Fruit fly (Drosophila melanogaster) whole organism, prepupa: ENCODE results near the gene CG5421.

ENCODE experiments used
- CG10631 ChIP-seq: fragments of 200-800 bp; sonication (Bioruptor generic); optimal IDR thresholded peaks from 2 replicates; lab custom pipeline; 2016; ENCODE audit warnings: missing biosample characterization, missing genetic modification characterization
- CG10669 ChIP-seq: fragments of 200-800 bp; sonication (Bioruptor generic); optimal IDR thresholded peaks from 3 replicates; lab custom pipeline; 2018; ENCODE audit warnings: missing biosample characterization, mild to moderate bottlenecking, missing genetic modification characterization, moderate library complexity
- CG11294 ChIP-seq: fragments of 200-800 bp; sonication (Bioruptor generic); IDR thresholded peaks from 2 replicates; pipeline ENCODE4 v1.3.6; 2022; ENCODE audit warnings: missing biosample characterization, missing genetic modification characterization
- CG11762 ChIP-seq: fragments of 200-800 bp; sonication (Bioruptor generic); optimal IDR thresholded peaks from 3 replicates; lab custom pipeline; 2016; ENCODE audit warnings: missing biosample characterization, missing genetic modification characterization; ENCODE audit not compliant: insufficient read depth
- CG11902 ChIP-seq: fragments of 200-800 bp; sonication (Bioruptor generic); optimal IDR thresholded peaks from 3 replicates; lab custom pipeline; 2016; ENCODE audit warnings: missing biosample characterization, missing genetic modification characterization
- CG1621 ChIP-seq: fragments of 200-800 bp; sonication (Bioruptor generic); optimal IDR thresholded peaks from 3 replicates; lab custom pipeline; 2018; ENCODE audit warnings: missing biosample characterization, mild to moderate bottlenecking, missing genetic modification characterization
- CG16779 ChIP-seq: fragments of 200-800 bp; sonication (Bioruptor generic); optimal IDR thresholded peaks from 3 replicates; lab custom pipeline; 2017; ENCODE audit warnings: missing biosample characterization, mild to moderate bottlenecking, missing genetic modification characterization
- CG3032 ChIP-seq: fragments of 200-800 bp; optimal IDR thresholded peaks from 2 replicates; lab custom pipeline; 2019; ENCODE audit warnings: missing biosample characterization, mild to moderate bottlenecking, missing genetic modification characterization, moderate library complexity
- CG31627 ChIP-seq: fragments of 200-800 bp; sonication (Bioruptor generic); optimal IDR thresholded peaks from 3 replicates; lab custom pipeline; 2016; ENCODE audit warnings: missing biosample characterization, missing genetic modification characterization
- CG34406 ChIP-seq: fragments of 200-800 bp; sonication (Bioruptor generic); optimal IDR thresholded peaks from 3 replicates; lab custom pipeline; 2016; ENCODE audit warnings: missing biosample characterization, missing genetic modification characterization
- CG4318 ChIP-seq: fragments of 200-800 bp; sonication (Bioruptor generic); optimal IDR thresholded peaks from 3 replicates; lab custom pipeline; 2017; ENCODE audit warnings: missing biosample characterization, mild to moderate bottlenecking, missing genetic modification characterization
- CG6276 ChIP-seq: fragments of 200-800 bp; sonication (Bioruptor generic); optimal IDR thresholded peaks from 2 replicates; lab custom pipeline; 2017; ENCODE audit warnings: missing biosample characterization, mild to moderate bottlenecking, missing genetic modification characterization
- CG6792 ChIP-seq: fragments of 200-800 bp; sonication (Bioruptor generic); optimal IDR thresholded peaks from 3 replicates; lab custom pipeline; 2016; ENCODE audit warnings: missing biosample characterization, missing genetic modification characterization
- CG6808 ChIP-seq: fragments of 200-800 bp; sonication (Bioruptor generic); optimal IDR thresholded peaks from 3 replicates; lab custom pipeline; 2017; ENCODE audit warnings: missing biosample characterization, missing genetic modification characterization, mild to moderate bottlenecking, moderate library complexity, missing genetic modification reagents
- CG6854 ChIP-seq: fragments of 200-800 bp; sonication (Bioruptor generic); optimal IDR thresholded peaks from 2 replicates; lab custom pipeline; 2017; ENCODE audit warnings: missing biosample characterization, mild to moderate bottlenecking, missing genetic modification characterization
- CG7368 ChIP-seq: fragments of 200-800 bp; sonication (Bioruptor generic); optimal IDR thresholded peaks from 3 replicates; lab custom pipeline; 2016; ENCODE audit warnings: missing biosample characterization, missing genetic modification characterization
- CG8319 ChIP-seq: fragments of 200-800 bp; sonication (Bioruptor generic); optimal IDR thresholded peaks from 3 replicates; lab custom pipeline; 2016; ENCODE audit warnings: missing biosample characterization, missing genetic modification characterization
- CG8632 ChIP-seq: fragments of 200-800 bp; sonication (Bioruptor generic); optimal IDR thresholded peaks from 3 replicates; lab custom pipeline; 2016; ENCODE audit warnings: missing biosample characterization, missing genetic modification characterization
- CG9139 ChIP-seq: fragments of 200-800 bp; sonication (Bioruptor generic); optimal IDR thresholded peaks from 3 replicates; lab custom pipeline; 2017; ENCODE audit warnings: missing biosample characterization, mild to moderate bottlenecking, missing genetic modification characterization
- Eip75B ChIP-seq: fragments of 200-800 bp; sonication (Bioruptor generic); optimal IDR thresholded peaks from 3 replicates; lab custom pipeline; 2016; ENCODE audit warnings: missing biosample characterization, missing genetic modification characterization
- Eip78C ChIP-seq: fragments of 200-800 bp; sonication (Bioruptor generic); peaks from one replicate; lab custom pipeline; 2016; ENCODE audit warnings: missing biosample characterization, missing genetic modification characterization
- Ets21C ChIP-seq: fragments of 200-800 bp; sonication (Bioruptor generic); optimal IDR thresholded peaks from 3 replicates; lab custom pipeline; 2016; ENCODE audit warnings: missing biosample characterization, missing genetic modification characterization
- Gug ChIP-seq: fragments of 200-800 bp; sonication (Bioruptor generic); IDR thresholded peaks from 2 replicates; pipeline ENCODE4 v1.3.6; 2022; ENCODE audit warnings: missing biosample characterization, missing genetic modification characterization
- Hr39 ChIP-seq: fragments of 200-800 bp; sonication (Bioruptor generic); optimal IDR thresholded peaks from 2 replicates; lab custom pipeline; 2016; ENCODE audit warnings: missing biosample characterization, missing genetic modification characterization
- OdsH ChIP-seq: fragments of 200-800 bp; sonication (Bioruptor generic); optimal IDR thresholded peaks from 3 replicates; lab custom pipeline; 2016; ENCODE audit warnings: missing biosample characterization, missing genetic modification characterization
- Smox ChIP-seq: fragments of 200-800 bp; sonication (Bioruptor generic); optimal IDR thresholded peaks from 3 replicates; lab custom pipeline; 2016; ENCODE audit warnings: missing biosample characterization, missing genetic modification characterization
- Sox102F ChIP-seq: fragments of 200-800 bp; sonication (Bioruptor generic); optimal IDR thresholded peaks from 2 replicates; lab custom pipeline; 2016; ENCODE audit warnings: missing biosample characterization, mild to moderate bottlenecking, missing genetic modification characterization
- Sox14 ChIP-seq: fragments of 200-800 bp; sonication (Bioruptor generic); optimal IDR thresholded peaks from 3 replicates; lab custom pipeline; 2016; ENCODE audit warnings: missing biosample characterization, missing genetic modification characterization
- Sox15 ChIP-seq: fragments of 200-800 bp; sonication (Bioruptor generic); optimal IDR thresholded peaks from 3 replicates; lab custom pipeline; 2016; ENCODE audit warnings: missing biosample characterization, missing genetic modification characterization
- achi ChIP-seq: fragments of 200-800 bp; sonication (Bioruptor generic); optimal IDR thresholded peaks from 3 replicates; lab custom pipeline; 2016; ENCODE audit warnings: missing biosample characterization, missing genetic modification characterization
- acj6 ChIP-seq: fragments of 200-800 bp; sonication (Bioruptor generic); optimal IDR thresholded peaks from 3 replicates; lab custom pipeline; 2016; ENCODE audit warnings: missing biosample characterization, missing genetic modification characterization
- cyc ChIP-seq: fragments of 200-800 bp; sonication (Bioruptor generic); optimal IDR thresholded peaks from 3 replicates; lab custom pipeline; 2016; ENCODE audit warnings: missing biosample characterization, missing genetic modification characterization
- dac ChIP-seq: fragments of 200-800 bp; sonication (Bioruptor generic); optimal IDR thresholded peaks from 2 replicates; lab custom pipeline; 2017; ENCODE audit warnings: missing biosample characterization, mild to moderate bottlenecking, missing genetic modification characterization
- dsx ChIP-seq: fragments of 200-800 bp; optimal IDR thresholded peaks from 3 replicates; lab custom pipeline; 2019; ENCODE audit warnings: missing biosample characterization, mild to moderate bottlenecking, missing genetic modification characterization, moderate library complexity; ENCODE audit not compliant: poor library complexity, severe bottlenecking
- eg ChIP-seq: fragments of 200-800 bp; sonication (Bioruptor generic); IDR thresholded peaks from 3 replicates; pipeline ENCODE4 v1.3.6; 2022; ENCODE audit warnings: missing biosample characterization, missing genetic modification characterization
- esn ChIP-seq: fragments of 200-800 bp; sonication (Bioruptor generic); optimal IDR thresholded peaks from 2 replicates; lab custom pipeline; 2016; ENCODE audit warnings: missing biosample characterization, mild to moderate bottlenecking, missing genetic modification characterization, moderate library complexity
- fd85E ChIP-seq: fragments of 200-800 bp; sonication (Bioruptor generic); optimal IDR thresholded peaks from 3 replicates; lab custom pipeline; 2016; ENCODE audit warnings: missing biosample characterization, missing genetic modification characterization
- fkh ChIP-seq: fragments of 200-800 bp; sonication (Bioruptor generic); optimal IDR thresholded peaks from 3 replicates; lab custom pipeline; 2017; ENCODE audit warnings: missing biosample characterization, mild to moderate bottlenecking, missing genetic modification characterization, moderate library complexity
- lz ChIP-seq: fragments of 200-800 bp; sonication (Bioruptor generic); optimal IDR thresholded peaks from 3 replicates; lab custom pipeline; 2016; ENCODE audit warnings: missing biosample characterization, missing genetic modification characterization
- net ChIP-seq: fragments of 200-800 bp; sonication (Bioruptor generic); optimal IDR thresholded peaks from 3 replicates; lab custom pipeline; 2016; ENCODE audit warnings: missing biosample characterization, missing genetic modification characterization
- pdm3 ChIP-seq: fragments of 200-800 bp; sonication (Bioruptor generic); optimal IDR thresholded peaks from 3 replicates; lab custom pipeline; 2016; ENCODE audit warnings: missing biosample characterization, missing genetic modification characterization
- salr ChIP-seq, 2 experiments: fragments of 200-800 bp; sonication (Bioruptor generic); optimal IDR thresholded peaks; 3 replicates each; lab custom pipeline; 2016 to 2018; ENCODE audit warnings: missing biosample characterization in 2 of 2, missing genetic modification characterization in 2 of 2, mild to moderate bottlenecking in 1 of 2
- ss ChIP-seq, 2 experiments: fragments of 200-800 bp; sonication (Bioruptor generic); optimal IDR thresholded peaks; 2 replicates in 1 of 2; 3 replicates in 1 of 2; lab custom pipeline; 2017 to 2018; ENCODE audit warnings: mild to moderate bottlenecking in 2 of 2, missing biosample characterization in 2 of 2, missing genetic modification characterization in 2 of 2, moderate library complexity in 1 of 2
- svp ChIP-seq: fragments of 200-800 bp; sonication (Bioruptor generic); peaks from one replicate; lab custom pipeline; 2016; ENCODE audit warnings: missing biosample characterization, missing genetic modification characterization
- vri ChIP-seq: fragments of 200-800 bp; sonication (Bioruptor generic); optimal IDR thresholded peaks from 3 replicates; lab custom pipeline; 2016; ENCODE audit warnings: missing biosample characterization, mild to moderate bottlenecking, missing genetic modification characterization

Gene CG5421

dm6 chr2L:12435428-12435827, 12.5 kb downstream of the CG5421 start:
- peak; percentile 5 for TF ChIP-seq Eip78C (GFP tag; lab: Kevin White, UChicago)
- no peak for TF ChIP-seq OdsH (GFP tag; lab: Kevin White, UChicago)

- TF ChIP-seq ss (GFP tag; optimal IDR thresholded peaks at IDR 0.05; lab: Kevin White, UChicago): peak in 1 of 2 experiments; percentile 25
- TF ChIP-seq Sox15: no peak
- TF ChIP-seq CG6854 (GFP tag; lab: Kevin White, UChicago): peak; percentile 20
- no peak for TF ChIP-seq CG11762 (GFP tag; lab: Kevin White, UChicago)
Measured at dm6 chr2L:12434535-12434938, 13.4 kb downstream of the CG5421 start, which contains the start of gene SC35. Gene SC35, minus strand, starts transcription at chr2L:12434665.

DNA sequence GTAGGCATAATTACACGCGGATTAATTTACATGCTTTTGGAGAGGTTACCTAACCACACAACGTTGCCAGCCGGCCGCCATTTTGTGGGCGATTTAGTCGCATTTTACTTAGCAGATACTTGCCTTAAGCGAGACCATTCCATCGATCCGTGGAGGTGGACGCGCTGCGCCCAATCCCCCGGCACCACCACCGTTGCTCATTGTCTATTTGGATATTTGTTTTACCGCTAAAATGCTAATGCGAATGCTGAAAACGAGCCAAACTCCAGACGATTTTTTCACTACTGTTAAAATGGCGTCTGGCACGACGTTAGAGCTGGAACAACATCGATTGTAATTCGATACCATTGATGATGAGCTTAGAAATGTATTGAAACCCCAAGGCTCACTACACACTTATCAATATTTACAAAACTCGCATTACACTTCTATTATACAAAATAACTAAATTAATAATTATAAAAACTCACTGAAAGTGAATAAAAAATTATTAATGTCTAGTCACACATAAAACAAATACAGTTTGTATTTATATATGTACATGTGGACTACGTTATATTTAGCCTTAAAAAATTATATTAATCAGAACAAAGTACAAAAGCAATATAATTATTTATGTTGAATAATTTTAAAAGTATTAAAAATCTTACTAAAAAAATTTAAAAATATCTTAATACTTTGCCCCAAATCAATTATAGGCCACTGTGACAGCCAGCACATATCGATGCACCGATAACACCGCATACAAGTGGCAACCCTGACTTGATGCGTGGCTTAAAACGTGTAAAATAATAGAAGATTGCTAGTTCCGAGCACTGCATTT, 14.0 kb downstream of the CG5421 start, which contains the start of gene eRF3:
Gene eRF3 (plus strand): TSS at position 741 of the 823 bp plus-strand sequence.
- TF ChIP-seq net (GFP tag; lab: Kevin White, UChicago): peak; percentile 49
- TF ChIP-seq CG8632 (GFP tag; lab: Kevin White, UChicago): peak; percentile 78
- peak; percentile 49 for TF ChIP-seq CG7368 (GFP tag; lab: Kevin White, UChicago)
- TF ChIP-seq CG3032: peak; percentile 79
- TF ChIP-seq dsx (GFP tag; lab: Kevin White, UChicago): peak; percentile 46
- peak; percentile 76 for TF ChIP-seq acj6 (GFP tag; lab: Kevin White, UChicago)
- TF ChIP-seq Eip75B (GFP tag; lab: Kevin White, UChicago): peak; percentile 38
- peak; percentile 38 for TF ChIP-seq fkh
- peak; percentile 69 for TF ChIP-seq eg (GFP tag; lab: Robert Waterston, UW)
- TF ChIP-seq Sox102F (GFP tag; lab: Kevin White, UChicago): peak; percentile 36
- TF ChIP-seq Sox14: no peak
- TF ChIP-seq fd85E: no peak
- no peak for TF ChIP-seq CG6854 (GFP tag; lab: Kevin White, UChicago)
- peak; percentile 42 for TF ChIP-seq CG6792
- TF ChIP-seq CG10631 (GFP tag; lab: Kevin White, UChicago): peak; percentile 83
- peak; percentile 76 for TF ChIP-seq CG34406
- peak; percentile 60 for TF ChIP-seq pdm3
- no peak for TF ChIP-seq CG16779
- TF ChIP-seq CG8319 (GFP tag; lab: Kevin White, UChicago): peak; percentile 76
- TF ChIP-seq CG6276 (GFP tag; lab: Kevin White, UChicago): no peak
- TF ChIP-seq dac (GFP tag; lab: Kevin White, UChicago): peak; percentile 36
- TF ChIP-seq Hr39 (GFP tag; lab: Kevin White, UChicago): peak; percentile 29
- peak; percentile 29 for TF ChIP-seq lz (GFP tag; lab: Kevin White, UChicago)
- peak; percentile 35 for TF ChIP-seq CG10669 (GFP tag; lab: Kevin White, UChicago)
- peak; percentile 73 for TF ChIP-seq vri (GFP tag; lab: Kevin White, UChicago)
- TF ChIP-seq esn (GFP tag; lab: Kevin White, UChicago): peak; percentile 68
- peak; percentile 62 for TF ChIP-seq achi (GFP tag; lab: Kevin White, UChicago)
- peak; percentile 26 for TF ChIP-seq CG31627 (GFP tag; lab: Kevin White, UChicago)
- peak; percentile 37 for TF ChIP-seq CG6808
- TF ChIP-seq salr (GFP tag; optimal IDR thresholded peaks at IDR 0.05; lab: Kevin White, UChicago): peak in 1 of 2 experiments; percentile 71
- peak; percentile 68 for TF ChIP-seq CG4318 (GFP tag; lab: Kevin White, UChicago)
- peak; percentile 43; the same call in 1 of the 2 replicates for TF ChIP-seq CG11294 (GFP tag; lab: Robert Waterston, UW)
- TF ChIP-seq CG9139 (GFP tag; lab: Kevin White, UChicago): no peak
- TF ChIP-seq CG11902 (GFP tag; lab: Kevin White, UChicago): peak; percentile 39
- TF ChIP-seq Ets21C (GFP tag; lab: Kevin White, UChicago): no peak
- peak; percentile 43 for TF ChIP-seq cyc (GFP tag; lab: Kevin White, UChicago)
- peak; percentile 55 for TF ChIP-seq Smox (GFP tag; lab: Kevin White, UChicago)
- TF ChIP-seq CG1621 (tag; lab: Kevin White, UChicago): no peak
- peak; percentile 14 for TF ChIP-seq CG11762 (GFP tag; lab: Kevin White, UChicago)
- peak; percentile 85 for TF ChIP-seq Eip78C (GFP tag; lab: Kevin White, UChicago)
- peak; percentile 56; the same call in 1 of the 2 replicates for TF ChIP-seq Gug (GFP tag; lab: Robert Waterston, UW)
- TF ChIP-seq svp (GFP tag; lab: Kevin White, UChicago): peak; percentile 88
